Fruit fly (Drosophila melanogaster) whole organism, pupa: Measurements from ENCODE around the gene CG4669.

Source experiments
- CG10348 ChIP-seq: fragments of 200-800 bp; sonication (Bioruptor generic); IDR thresholded peaks from 2 replicates; pipeline ENCODE4 v1.3.6; 2022; ENCODE audit warnings: missing biosample characterization, missing genetic modification characterization
- CG12605 ChIP-seq: fragments of 200-800 bp; sonication (Bioruptor generic); IDR thresholded peaks from 2 replicates; pipeline ENCODE4 v1.3.6; 2022; ENCODE audit warnings: missing biosample characterization, missing genetic modification characterization
- CG13204 ChIP-seq: fragments of 200-800 bp; sonication (Bioruptor generic); optimal IDR thresholded peaks from 2 replicates; lab custom pipeline; 2018; ENCODE audit warnings: missing biosample characterization, mild to moderate bottlenecking, missing genetic modification characterization, moderate library complexity
- CG14655 ChIP-seq: fragments of 200-800 bp; sonication (Bioruptor generic); optimal IDR thresholded peaks from 3 replicates; lab custom pipeline; 2017; ENCODE audit warnings: mild to moderate bottlenecking, missing biosample characterization, missing genetic modification reagents, missing genetic modification characterization
- CG15710 ChIP-seq: fragments of 200-800 bp; sonication (Bioruptor generic); optimal IDR thresholded peaks from 2 replicates; lab custom pipeline; 2018; ENCODE audit warnings: missing biosample characterization, mild to moderate bottlenecking, missing genetic modification characterization, moderate library complexity
- CG17806 ChIP-seq: fragments of 200-800 bp; sonication (Bioruptor generic); optimal IDR thresholded peaks from 2 replicates; lab custom pipeline; 2018; ENCODE audit warnings: missing biosample characterization, mild to moderate bottlenecking, missing genetic modification characterization, moderate library complexity
- CG32121 ChIP-seq: fragments of 200-800 bp; sonication (Bioruptor generic); IDR thresholded peaks from 2 replicates; pipeline ENCODE4 v1.3.6; 2022; ENCODE audit warnings: missing biosample characterization, missing genetic modification characterization
- CG34367 ChIP-seq: fragments of 200-800 bp; sonication (Bioruptor generic); optimal IDR thresholded peaks from 2 replicates; lab custom pipeline; 2018; ENCODE audit warnings: missing biosample characterization, mild to moderate bottlenecking, missing genetic modification characterization
- CG4496 ChIP-seq: fragments of 200-800 bp; sonication (Bioruptor generic); IDR thresholded peaks from 3 replicates; pipeline ENCODE4 v1.3.6; 2022; ENCODE audit warnings: missing biosample characterization, missing genetic modification characterization
- CG8159 ChIP-seq: fragments of 200-800 bp; sonication (Bioruptor generic); optimal IDR thresholded peaks from 3 replicates; lab custom pipeline; 2018; ENCODE audit warnings: missing biosample characterization, mild to moderate bottlenecking, missing genetic modification characterization, moderate library complexity
- CG8301 ChIP-seq: fragments of 200-800 bp; sonication (Bioruptor generic); optimal IDR thresholded peaks from 2 replicates; lab custom pipeline; 2018; ENCODE audit warnings: missing biosample characterization, mild to moderate bottlenecking, missing genetic modification characterization
- CG9948 ChIP-seq: fragments of 200-800 bp; sonication (Bioruptor generic); optimal IDR thresholded peaks from 2 replicates; lab custom pipeline; 2018; ENCODE audit warnings: missing biosample characterization, mild to moderate bottlenecking, missing genetic modification characterization, moderate library complexity
- D1 ChIP-seq: fragments of 200-800 bp; sonication (Bioruptor generic); optimal IDR thresholded peaks from 2 replicates; lab custom pipeline; 2018; ENCODE audit warnings: missing biosample characterization, mild to moderate bottlenecking, missing genetic modification characterization, moderate library complexity
- EcR ChIP-seq: fragments of 200-800 bp; sonication (Bioruptor generic); optimal IDR thresholded peaks from 3 replicates; lab custom pipeline; 2019; ENCODE audit warnings: missing biosample characterization, missing genetic modification characterization, mild to moderate bottlenecking, moderate library complexity, missing genetic modification reagents
- Ets98B ChIP-seq: fragments of 200-800 bp; sonication (Bioruptor generic); IDR thresholded peaks from 2 replicates; pipeline ENCODE4 v1.3.6; 2022; ENCODE audit warnings: missing biosample characterization, missing genetic modification characterization
- Pif1A ChIP-seq: fragments of 200-800 bp; sonication (Bioruptor generic); optimal IDR thresholded peaks from 3 replicates; lab custom pipeline; 2016; ENCODE audit warnings: missing biosample characterization, missing genetic modification characterization
- Pif1B ChIP-seq: fragments of 200-800 bp; sonication (Bioruptor generic); optimal IDR thresholded peaks from 3 replicates; lab custom pipeline; 2016; ENCODE audit warnings: missing biosample characterization, missing genetic modification characterization
- Snoo ChIP-seq: fragments of 200-800 bp; sonication (Bioruptor generic); optimal IDR thresholded peaks from 3 replicates; lab custom pipeline; 2017; ENCODE audit warnings: missing biosample characterization, mild to moderate bottlenecking, missing genetic modification characterization, inconsistent platforms
- fd96Ca ChIP-seq: fragments of 200-800 bp; sonication (Bioruptor generic); IDR thresholded peaks from 3 replicates; pipeline ENCODE4 v1.3.6; 2022; ENCODE audit warnings: missing biosample characterization, missing genetic modification characterization
- gl ChIP-seq: fragments of 200-800 bp; sonication (Bioruptor generic); optimal IDR thresholded peaks from 2 replicates; lab custom pipeline; 2018; ENCODE audit warnings: missing biosample characterization, mild to moderate bottlenecking, missing genetic modification characterization
- rn ChIP-seq: fragments of 200-800 bp; sonication (Bioruptor generic); IDR thresholded peaks from 2 replicates; pipeline ENCODE4 v1.3.6; 2022; ENCODE audit warnings: missing biosample characterization, missing genetic modification characterization

CG4669 gene

DNA sequence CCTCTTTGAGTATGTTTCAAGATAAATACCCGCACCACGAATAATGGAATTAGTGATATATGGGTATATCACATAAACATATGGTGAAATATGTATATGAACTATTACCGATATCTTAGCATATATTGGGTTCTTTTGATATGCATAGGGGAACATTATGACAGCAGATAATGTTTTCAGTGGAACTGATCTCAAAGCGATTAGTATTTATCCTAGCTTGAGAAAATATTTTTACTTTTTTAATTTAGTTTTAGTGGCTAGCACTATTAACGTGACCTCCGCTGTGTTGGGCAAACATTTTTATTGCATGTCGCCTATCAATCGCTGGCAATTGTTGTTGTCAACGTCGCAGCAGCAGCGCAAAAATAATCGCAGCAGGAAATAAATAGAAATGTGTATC lies 45.9 kb upstream of the CG4669 start:
- no peak for TF ChIP-seq EcR (GFP tag; lab: Kevin White, UChicago)
- no peak for TF ChIP-seq CG13204 (GFP tag; lab: Kevin White, UChicago)
- peak; percentile 26; the same call in 1 of the 2 replicates for TF ChIP-seq Ets98B
- peak; percentile 55 for TF ChIP-seq CG8159
- peak; percentile 76 for TF ChIP-seq CG14655 (GFP tag; lab: Kevin White, UChicago)
- peak; percentile 43 for TF ChIP-seq CG15710 (tag; lab: Kevin White, UChicago)
- TF ChIP-seq CG10348 (GFP tag; lab: Robert Waterston, UW) = no peak
- 0 out of 3 replicates have a peak, but pooled peaks have one; percentile 14 for TF ChIP-seq fd96Ca (GFP tag; lab: Robert Waterston, UW)
- TF ChIP-seq CG4496 = peak; percentile 76
- no peak for TF ChIP-seq gl (tag; lab: Kevin White, UChicago)
- TF ChIP-seq D1 (tag; lab: Kevin White, UChicago) = peak; percentile 2
- peak; percentile 63 for TF ChIP-seq CG17806 (tag; lab: Kevin White, UChicago)
- TF ChIP-seq CG8301 = peak; percentile 71
- peak; percentile 24 for TF ChIP-seq Pif1A (GFP tag; lab: Kevin White, UChicago)
- 0 out of 2 replicates have a peak, but pooled peaks have one; percentile 8 for TF ChIP-seq CG12605
- peak; percentile 21 for TF ChIP-seq CG34367 (tag; lab: Kevin White, UChicago)
- TF ChIP-seq CG32121 (GFP tag; lab: Robert Waterston, UW) = no peak
- peak; percentile 57 for TF ChIP-seq CG9948 (tag; lab: Kevin White, UChicago)
- TF ChIP-seq Pif1B (GFP tag; lab: Kevin White, UChicago) = peak; percentile 9
- no peak for TF ChIP-seq Snoo
- TF ChIP-seq rn (GFP tag; lab: Robert Waterston, UW) = no peak

DNA sequence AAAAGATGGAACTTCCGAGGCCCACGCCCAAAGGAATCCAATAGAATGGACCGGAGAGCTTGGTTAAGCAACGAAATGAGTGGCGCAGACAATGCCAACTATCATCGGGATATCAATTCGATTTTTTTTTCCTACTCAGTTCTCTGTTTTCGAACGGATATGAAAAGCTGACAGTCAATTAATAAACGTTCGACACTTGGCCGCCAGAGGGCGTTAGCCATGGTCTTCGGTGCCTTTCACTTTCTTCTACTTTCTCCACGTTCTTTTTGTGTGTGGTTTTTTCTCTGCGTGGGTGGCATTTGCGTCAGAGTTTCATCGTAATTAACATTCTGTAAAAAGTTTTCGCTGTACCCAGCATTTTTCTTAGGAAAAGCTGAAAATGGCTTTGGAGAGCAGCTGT lies 32.5 kb upstream of the CG4669 start:
- no peak for TF ChIP-seq CG9948 (tag; lab: Kevin White, UChicago)
- no peak for TF ChIP-seq Pif1A (GFP tag; lab: Kevin White, UChicago)
- no peak for TF ChIP-seq Snoo
- TF ChIP-seq CG15710 (tag; lab: Kevin White, UChicago) = no peak
- no peak for TF ChIP-seq EcR (GFP tag; lab: Kevin White, UChicago)
- no peak for TF ChIP-seq Ets98B
- no peak for TF ChIP-seq CG4496
- TF ChIP-seq fd96Ca (GFP tag; lab: Robert Waterston, UW) = no peak
- TF ChIP-seq D1 (tag; lab: Kevin White, UChicago) = no peak
- no peak for TF ChIP-seq CG32121 (GFP tag; lab: Robert Waterston, UW)
- TF ChIP-seq CG8301 = no peak
- no peak for TF ChIP-seq CG14655 (GFP tag; lab: Kevin White, UChicago)
- TF ChIP-seq CG17806 (tag; lab: Kevin White, UChicago) = no peak
- TF ChIP-seq CG8159 = no peak
- TF ChIP-seq CG12605 = no peak
- no peak for TF ChIP-seq CG13204 (GFP tag; lab: Kevin White, UChicago)
- TF ChIP-seq, all 21 proteins: peak for 0

DNA sequence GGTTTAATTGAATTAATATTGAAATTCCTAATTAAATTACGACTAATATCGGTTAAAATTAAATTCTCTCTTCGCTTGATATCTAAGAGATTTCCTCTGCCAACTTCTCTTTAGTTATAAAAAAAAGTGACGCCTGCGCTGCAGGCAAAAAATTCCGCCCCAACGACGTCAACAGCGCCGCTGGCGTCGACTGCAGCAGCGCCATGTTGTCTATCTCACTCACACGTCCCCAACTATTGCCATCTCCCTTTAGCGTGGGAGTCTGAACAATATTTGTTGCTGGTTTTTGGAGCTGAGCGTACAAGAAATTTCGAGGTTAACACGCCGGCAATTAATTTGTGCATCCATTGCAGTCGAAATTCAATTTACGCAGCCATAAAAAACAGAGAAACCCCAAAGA lies 28.1 kb upstream of the CG4669 start:
- TF ChIP-seq CG8159 = no peak
- TF ChIP-seq CG4496 = no peak
- TF ChIP-seq CG13204 (GFP tag; lab: Kevin White, UChicago) = no peak
- TF ChIP-seq Pif1B (GFP tag; lab: Kevin White, UChicago) = no peak
- TF ChIP-seq CG15710 (tag; lab: Kevin White, UChicago) = no peak
- no peak for TF ChIP-seq D1 (tag; lab: Kevin White, UChicago)

DNA sequence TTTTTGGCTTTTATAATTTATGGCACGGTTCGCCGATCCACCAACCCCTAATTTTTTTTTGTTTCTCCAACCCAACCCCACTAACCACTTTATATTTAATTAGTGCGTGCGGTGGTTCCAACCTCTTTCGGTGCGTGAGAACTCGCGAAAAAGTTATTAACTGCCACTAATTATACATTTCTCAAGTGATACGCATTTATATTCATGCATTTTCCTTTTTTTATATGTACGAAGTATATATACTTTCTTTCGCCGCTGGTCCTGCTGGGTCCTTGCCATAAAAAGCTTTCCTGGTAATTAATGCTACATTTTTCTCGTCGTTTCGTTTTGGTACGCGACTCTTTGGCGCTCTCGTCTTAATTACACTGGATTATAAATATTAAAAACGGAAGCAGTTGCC lies 4.3 kb upstream of the CG4669 start:
- TF ChIP-seq Pif1B (GFP tag; lab: Kevin White, UChicago) (no peak), Ets98B (no peak), CG13204 (GFP tag; lab: Kevin White, UChicago) (no peak), EcR (GFP tag; lab: Kevin White, UChicago) (no peak)

DNA sequence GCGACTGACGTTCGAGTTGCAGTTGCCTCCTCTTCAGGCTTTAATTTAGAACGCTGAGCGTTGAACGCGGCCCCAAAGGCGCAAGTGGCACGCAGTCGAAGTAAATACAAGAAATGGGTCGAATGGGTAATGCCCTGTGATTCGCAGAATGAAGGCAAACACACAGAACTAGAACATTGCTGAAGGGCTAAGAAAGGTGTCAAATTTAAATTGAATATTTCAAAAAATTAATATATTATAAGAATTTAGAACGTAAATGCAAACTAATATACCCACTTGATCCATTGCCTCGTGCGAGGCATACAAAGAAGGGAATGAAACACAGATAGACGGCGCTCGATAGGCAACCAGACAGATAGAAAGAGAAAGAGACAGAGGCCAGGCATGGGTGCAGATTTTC lies 9.0 kb downstream of the CG4669 start:
- peak; percentile 98 for TF ChIP-seq CG8301
- TF ChIP-seq CG15710 (tag; lab: Kevin White, UChicago) = peak; percentile 89
- TF ChIP-seq Ets98B = peak; percentile 97
- peak; percentile 23 for TF ChIP-seq EcR (GFP tag; lab: Kevin White, UChicago)
- peak; percentile 93 for TF ChIP-seq CG8159
- TF ChIP-seq gl (tag; lab: Kevin White, UChicago) = peak; percentile 72
- peak; percentile 74 for TF ChIP-seq D1 (tag; lab: Kevin White, UChicago)
- TF ChIP-seq rn (GFP tag; lab: Robert Waterston, UW) = peak; percentile 94
- TF ChIP-seq Snoo = peak; percentile 46
- TF ChIP-seq CG17806 (tag; lab: Kevin White, UChicago) = peak; percentile 95
- peak; percentile 96 for TF ChIP-seq CG32121 (GFP tag; lab: Robert Waterston, UW)
- peak; percentile 99 for TF ChIP-seq fd96Ca (GFP tag; lab: Robert Waterston, UW)
- peak; percentile 98 for TF ChIP-seq CG4496
- peak; percentile 93 for TF ChIP-seq CG12605
- TF ChIP-seq CG13204 (GFP tag; lab: Kevin White, UChicago) = peak; percentile 88
- TF ChIP-seq CG14655 (GFP tag; lab: Kevin White, UChicago) = peak; percentile 99
- peak; percentile 96 for TF ChIP-seq CG9948 (tag; lab: Kevin White, UChicago)
- TF ChIP-seq CG10348 (GFP tag; lab: Robert Waterston, UW) = peak; percentile 95
- TF ChIP-seq Pif1B (GFP tag; lab: Kevin White, UChicago) = peak; percentile 96
- TF ChIP-seq Pif1A (GFP tag; lab: Kevin White, UChicago) = peak; percentile 91
- TF ChIP-seq CG34367 (tag; lab: Kevin White, UChicago) = peak; percentile 93
